Fruit fly (Drosophila melanogaster): Measurements from ENCODE around the gene Cpr65Ay.

Gene Cpr65Ay

dm6 chr3L:6158530-6158929 is at the start of gene Cpr65Ay:
Cpr65Ay (minus strand) TSS chr3L:6158630.
- TF ChIP-seq Sin3A (optimal IDR thresholded peaks at IDR 0.05) (no peak), psq (optimal IDR thresholded peaks at IDR 0.05) (no peak), Myc (optimal IDR thresholded peaks at IDR 0.05) (no peak), insv (optimal IDR thresholded peaks at IDR 0.05) (no peak), h (optimal IDR thresholded peaks at IDR 0.05) (no peak), ttk (optimal IDR thresholded peaks at IDR 0.05) (no peak)

DNA sequence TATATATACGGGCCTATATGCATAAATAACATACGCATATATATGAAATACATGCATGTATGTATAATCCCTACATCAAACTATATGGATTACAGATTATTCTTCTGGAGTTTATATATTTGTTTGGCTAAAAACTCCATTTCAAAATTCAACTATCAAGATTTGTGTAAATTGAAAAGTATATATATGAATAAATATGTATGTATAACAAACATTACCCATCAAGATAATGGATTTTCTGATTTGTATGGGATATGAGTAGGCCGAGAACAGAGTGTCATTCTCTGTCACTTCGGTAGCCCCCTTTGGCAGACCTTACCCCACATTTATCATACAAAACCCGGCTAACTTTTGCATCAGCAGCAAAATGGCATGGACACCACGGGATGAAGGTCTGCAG is 41.7 kb upstream of the Cpr65Ay start, which contains the start of gene CG8219:
TSS of gene CG8219 (plus strand) at position 301 of the 400 bp plus-strand sequence.
- TF ChIP-seq ttk (optimal IDR thresholded peaks at IDR 0.05): no peak
- no peak for TF ChIP-seq psq (optimal IDR thresholded peaks at IDR 0.05)

DNA sequence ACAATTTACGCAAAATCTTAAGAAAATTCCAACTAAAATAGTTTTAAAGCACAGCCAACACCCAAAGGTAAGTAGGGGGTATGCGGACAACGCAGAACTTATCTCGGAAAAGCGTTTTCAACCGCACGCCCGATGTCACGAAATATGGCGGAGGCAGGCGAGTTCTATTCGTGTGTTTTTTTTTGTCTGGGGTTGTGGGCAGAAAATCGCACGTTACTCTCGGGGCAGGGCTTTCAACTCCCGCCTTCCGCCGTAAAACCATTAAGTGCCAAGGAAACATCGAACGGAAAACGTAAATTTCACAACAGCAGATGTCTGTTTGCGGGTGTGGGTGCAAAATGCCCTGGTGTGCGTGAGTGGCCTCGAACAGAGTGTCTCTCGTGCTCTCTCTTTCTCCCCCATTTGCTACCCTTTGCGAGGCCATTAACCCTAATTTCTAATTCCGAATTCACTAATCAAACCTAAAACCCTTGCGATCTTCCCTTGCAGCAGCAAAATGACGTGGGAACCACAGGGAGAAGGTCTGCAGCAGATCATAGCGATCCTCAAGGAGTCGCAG is 35.2 kb upstream of the Cpr65Ay start:
- TF ChIP-seq h (optimal IDR thresholded peaks at IDR 0.05) (no peak), ttk (optimal IDR thresholded peaks at IDR 0.05) (no peak), Myc (optimal IDR thresholded peaks at IDR 0.05) (no peak), Sin3A (optimal IDR thresholded peaks at IDR 0.05) (no peak), insv (optimal IDR thresholded peaks at IDR 0.05) (no peak), psq (optimal IDR thresholded peaks at IDR 0.05) (no peak)

DNA sequence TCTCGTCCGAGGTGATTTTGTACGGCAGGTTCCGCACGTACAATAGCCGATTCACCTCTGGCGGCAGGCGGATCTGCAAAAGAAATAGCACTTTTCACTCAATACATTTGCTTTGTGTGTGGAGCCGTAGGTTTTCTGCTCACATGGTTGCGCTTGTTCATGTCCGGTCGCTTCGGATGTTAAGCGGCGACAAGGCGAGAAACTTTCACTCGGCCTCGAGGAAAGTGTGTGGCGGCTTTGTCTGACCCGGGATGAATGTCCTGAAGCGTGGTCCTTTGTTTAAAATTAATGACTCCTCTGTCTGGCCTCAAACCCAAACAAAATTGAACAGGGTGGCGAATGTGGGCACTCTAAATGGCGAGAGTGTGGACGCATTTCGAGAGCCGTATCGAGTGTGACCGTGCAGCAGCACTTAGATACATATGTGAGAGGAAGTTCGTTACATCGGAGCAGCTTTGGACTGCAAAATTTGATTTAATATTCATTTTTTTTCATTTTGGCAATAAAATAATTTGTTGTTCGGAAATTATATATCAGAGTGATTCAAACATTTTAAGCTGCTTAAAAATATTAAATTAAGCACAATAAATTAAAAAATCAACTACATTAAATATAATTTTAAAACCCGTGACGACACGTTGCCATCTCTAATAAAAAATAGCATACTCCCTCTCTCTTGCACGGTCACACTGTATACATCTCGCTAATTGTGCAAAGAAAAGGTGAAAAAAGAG is 34.6 kb upstream of the Cpr65Ay start, which contains the start of the genes Sf3b6 and Tnpo:
TSS of gene Sf3b6 (minus strand) at position 358 of the 734 bp plus-strand sequence.
TSS of gene Tnpo (plus strand) at position 659 of the 734 bp plus-strand sequence.
- TF ChIP-seq Sin3A (optimal IDR thresholded peaks at IDR 0.05) (no peak), ttk (optimal IDR thresholded peaks at IDR 0.05) (no peak)

DNA sequence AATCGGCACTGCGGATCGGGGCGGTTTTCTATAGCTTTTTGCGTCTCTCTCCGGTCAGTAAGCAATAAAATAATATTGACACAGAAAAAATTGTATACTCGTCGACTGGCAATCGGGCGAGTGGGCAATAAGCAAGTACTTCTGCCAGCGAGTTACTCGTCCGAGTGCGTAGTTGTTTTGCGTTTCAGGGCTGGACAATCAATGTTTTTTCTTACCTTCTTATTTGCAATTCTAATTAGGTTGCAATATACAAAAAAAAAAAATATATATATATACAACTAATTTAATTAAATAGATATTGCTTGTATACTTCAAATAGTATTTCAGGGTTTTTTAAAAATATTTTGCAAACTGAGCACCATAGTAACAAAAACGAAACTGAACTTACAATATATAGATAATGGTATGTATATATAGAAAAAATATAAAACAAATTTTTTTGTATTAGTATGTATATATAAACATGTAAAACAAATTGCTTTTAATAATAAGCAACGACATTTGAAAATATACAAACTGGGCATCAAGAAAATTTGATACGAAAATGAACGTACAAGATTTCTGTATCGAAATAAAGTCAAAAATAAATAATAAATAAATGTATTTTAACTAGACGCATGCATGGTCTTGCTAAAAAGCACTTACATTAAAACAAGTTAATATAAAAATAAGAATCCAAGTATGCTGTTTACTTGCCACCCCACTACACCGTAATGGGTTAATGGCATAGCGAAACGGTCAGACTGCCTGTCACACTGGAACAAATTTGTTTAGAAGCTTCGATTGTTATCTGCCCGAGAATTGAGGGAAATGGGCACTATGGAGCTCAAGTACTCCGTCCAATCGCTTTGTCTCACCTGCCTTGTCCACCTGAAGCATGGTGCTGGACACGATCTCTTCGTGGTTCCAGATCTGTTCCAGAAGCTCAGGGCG is 30.8 kb upstream of the Cpr65Ay start, which contains the start of the genes D19A and CG7386:
TSS of gene D19A (minus strand) at position 129 of the 933 bp plus-strand sequence.
TSS of gene CG7386 (plus strand) at position 751 of the 933 bp plus-strand sequence.
- no peak for TF ChIP-seq insv (optimal IDR thresholded peaks at IDR 0.05)
- TF ChIP-seq psq (optimal IDR thresholded peaks at IDR 0.05): no peak
- no peak for TF ChIP-seq Sin3A (optimal IDR thresholded peaks at IDR 0.05)
- no peak for TF ChIP-seq Myc (optimal IDR thresholded peaks at IDR 0.05)
- TF ChIP-seq ttk (optimal IDR thresholded peaks at IDR 0.05): no peak
- no peak for TF ChIP-seq h (optimal IDR thresholded peaks at IDR 0.05)

DNA sequence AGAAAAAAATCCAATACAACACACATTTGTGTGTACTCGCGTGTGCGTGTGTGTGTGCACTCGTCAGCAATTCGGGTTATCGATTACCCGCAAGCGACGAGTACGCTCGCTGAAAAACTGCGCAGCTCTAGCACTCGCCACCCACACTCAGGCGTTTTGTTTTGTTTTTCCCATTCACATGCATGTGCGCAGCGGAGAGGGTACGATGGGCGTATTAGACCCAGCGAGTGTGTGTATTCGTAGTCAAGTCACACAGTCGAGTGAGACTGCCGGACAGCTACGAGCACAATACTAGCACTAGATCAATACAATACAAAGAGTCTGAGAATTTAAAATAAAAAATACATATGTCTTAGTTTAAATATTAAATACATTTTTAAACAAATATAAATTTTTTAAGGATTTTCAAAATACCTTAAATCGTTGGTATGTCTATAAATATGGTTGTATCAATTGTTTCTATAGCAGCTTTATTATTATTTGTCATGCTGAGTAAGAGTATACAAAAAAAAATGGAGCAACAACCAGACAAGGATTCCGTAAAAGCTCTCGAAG is 26.5 kb upstream of the Cpr65Ay start, which contains the start of the genes D19B and CG43293:
TSS of gene D19B (minus strand) at position 37 of the 555 bp plus-strand sequence.
TSS of gene CG43293 (plus strand) at position 306 of the 555 bp plus-strand sequence.
- TF ChIP-seq h (optimal IDR thresholded peaks at IDR 0.05) (no peak), ttk (optimal IDR thresholded peaks at IDR 0.05) (no peak), insv (optimal IDR thresholded peaks at IDR 0.05) (no peak), psq (optimal IDR thresholded peaks at IDR 0.05) (no peak), Myc (optimal IDR thresholded peaks at IDR 0.05) (no peak), Sin3A (optimal IDR thresholded peaks at IDR 0.05) (no peak)

- TF ChIP-seq insv (optimal IDR thresholded peaks at IDR 0.05) (no peak), Myc (optimal IDR thresholded peaks at IDR 0.05) (no peak), psq (optimal IDR thresholded peaks at IDR 0.05) (no peak), Sin3A (optimal IDR thresholded peaks at IDR 0.05) (no peak), h (optimal IDR thresholded peaks at IDR 0.05) (no peak), ttk (optimal IDR thresholded peaks at IDR 0.05) (no peak)
Measured at dm6 chr3L:6181776-6182175, 23.3 kb upstream of the Cpr65Ay start, which contains the start of gene CG10274. CG10274 (minus strand) TSS chr3L:6181829.

- TF ChIP-seq Sin3A (optimal IDR thresholded peaks at IDR 0.05) (no peak), insv (optimal IDR thresholded peaks at IDR 0.05) (no peak), Myc (optimal IDR thresholded peaks at IDR 0.05) (no peak), ttk (optimal IDR thresholded peaks at IDR 0.05) (no peak), psq (optimal IDR thresholded peaks at IDR 0.05) (no peak), h (optimal IDR thresholded peaks at IDR 0.05) (no peak)
Measured at dm6 chr3L:6173826-6174255, 15.4 kb upstream of the Cpr65Ay start, which contains the start of the genes fmt and CG7376. fmt (minus strand) TSS chr3L:6173880. CG7376 (plus strand) TSS chr3L:6174248.

DNA sequence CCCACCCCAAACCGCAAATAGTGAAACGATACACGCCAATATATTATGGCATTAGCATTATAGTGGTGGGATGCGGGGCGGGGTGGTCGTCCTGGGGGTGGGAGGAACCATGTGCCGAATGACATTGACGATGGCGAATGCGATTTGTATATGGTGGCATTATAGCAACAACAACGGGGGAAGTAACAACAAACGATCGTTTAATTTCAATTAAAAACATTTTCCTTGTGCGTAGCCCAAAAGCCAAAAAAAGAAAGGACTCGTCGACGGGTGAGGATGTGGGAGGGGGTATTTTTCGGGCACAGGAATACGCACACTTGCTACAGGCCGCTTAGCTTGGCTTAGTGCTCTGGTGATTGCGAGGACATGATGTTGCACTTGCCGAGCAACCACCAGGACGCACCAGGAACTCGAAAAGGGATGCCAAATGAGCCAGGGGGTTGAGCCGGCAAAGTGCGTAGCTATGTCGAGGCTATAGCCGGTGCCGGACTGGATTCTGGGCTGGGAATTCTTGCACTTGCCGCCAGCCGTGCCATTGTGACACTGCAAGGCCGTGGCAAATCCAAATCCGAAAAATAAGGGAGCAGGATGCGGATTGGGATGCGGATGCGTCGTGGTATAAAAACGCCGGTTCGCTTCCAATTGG is 4.2 kb upstream of the Cpr65Ay start, which contains the start of gene Prdm13:
TSS of gene Prdm13 (plus strand) at position 645 of the 646 bp plus-strand sequence.
- TF ChIP-seq insv (optimal IDR thresholded peaks at IDR 0.05) (no peak), psq (optimal IDR thresholded peaks at IDR 0.05) (no peak), Sin3A (optimal IDR thresholded peaks at IDR 0.05) (no peak), Myc (optimal IDR thresholded peaks at IDR 0.05) (no peak), h (optimal IDR thresholded peaks at IDR 0.05) (no peak), ttk (optimal IDR thresholded peaks at IDR 0.05) (no peak)

DNA sequence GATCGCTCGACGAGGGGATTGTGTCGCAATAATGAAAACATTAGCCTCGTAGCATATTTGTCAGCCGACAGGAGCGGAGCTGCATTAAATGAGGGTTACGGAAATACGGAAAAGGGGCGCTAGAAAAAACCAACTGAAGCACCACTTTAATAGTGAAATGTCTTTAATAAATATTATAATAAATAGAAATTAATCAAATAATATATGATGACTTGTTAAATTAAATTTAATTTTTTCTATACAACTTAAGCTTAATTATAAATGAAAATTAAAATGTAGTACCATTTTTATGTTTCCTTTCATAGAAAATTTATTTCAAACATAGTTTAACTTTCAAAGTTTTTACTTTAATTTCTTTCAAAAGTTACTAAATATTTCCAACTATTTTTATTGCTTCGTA is 3.6 kb upstream of the Cpr65Ay start:
- TF ChIP-seq ttk (optimal IDR thresholded peaks at IDR 0.05) (no peak), h (optimal IDR thresholded peaks at IDR 0.05) (no peak), Myc (optimal IDR thresholded peaks at IDR 0.05) (no peak), psq (optimal IDR thresholded peaks at IDR 0.05) (no peak), insv (optimal IDR thresholded peaks at IDR 0.05) (no peak), Sin3A (optimal IDR thresholded peaks at IDR 0.05) (no peak)

DNA sequence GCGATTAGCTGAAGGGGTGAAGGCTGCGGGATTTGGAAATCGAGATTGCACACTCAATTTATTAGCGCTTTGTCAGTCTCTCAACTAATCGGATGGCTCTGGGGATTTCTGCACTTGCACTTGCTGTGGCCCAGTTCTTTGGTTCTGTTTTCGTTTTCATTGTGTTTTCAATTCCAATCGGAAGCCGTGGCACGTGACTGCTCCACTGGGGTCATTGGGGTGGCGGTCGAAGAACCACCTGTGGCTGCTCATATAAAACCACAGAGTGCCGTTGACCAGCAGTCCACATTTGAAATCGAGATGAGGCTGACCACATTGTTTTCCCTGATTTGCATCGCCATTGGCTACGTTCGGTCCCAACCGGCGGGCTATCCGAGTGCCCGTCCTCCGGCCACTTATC is 2.1 kb upstream of the Cpr65Ay start, which contains the start of gene Cpr65Az:
TSS of gene Cpr65Az (plus strand) at position 301 of the 400 bp plus-strand sequence.
- TF ChIP-seq Myc (optimal IDR thresholded peaks at IDR 0.05) (no peak), ttk (optimal IDR thresholded peaks at IDR 0.05) (no peak), insv (optimal IDR thresholded peaks at IDR 0.05) (no peak), psq (optimal IDR thresholded peaks at IDR 0.05) (no peak), h (optimal IDR thresholded peaks at IDR 0.05) (no peak), Sin3A (optimal IDR thresholded peaks at IDR 0.05) (no peak)
